Worm (Caenorhabditis elegans) whole organism, early embryonic: ENCODE measurements around the gene fbxa-105.

Experiments used
- B0310.2 ChIP-seq: sonication (generic microtip); optimal IDR thresholded peaks from 2 replicates; lab custom pipeline; 2016; ENCODE audit warnings: mild to moderate bottlenecking, missing genetic modification characterization, missing compliant biosample characterization
- aly-1 ChIP-seq: sonication (generic microtip); optimal IDR thresholded peaks from 2 replicates; lab custom pipeline; 2016; ENCODE audit warnings: missing genetic modification characterization, missing compliant biosample characterization
- ama-1 ChIP-seq: fragments of 150-350 bp; optimal IDR thresholded peaks from 2 replicates; lab custom pipeline; 2014
- ceh-13 ChIP-seq: fragments of 200-800 bp; sonication (Bioruptor generic); optimal IDR thresholded peaks from 2 replicates; lab custom pipeline; 2018; ENCODE audit warnings: mild to moderate bottlenecking, missing genetic modification characterization, missing compliant biosample characterization
- ceh-36 ChIP-seq: sonication (generic microtip); optimal IDR thresholded peaks from 2 replicates; lab custom pipeline; 2016; ENCODE audit warnings: missing genetic modification characterization, inconsistent platforms, missing compliant biosample characterization
- ets-7 ChIP-seq: sonication (generic microtip); optimal IDR thresholded peaks from 2 replicates; lab custom pipeline; 2016; ENCODE audit warnings: missing genotype, missing genetic modification characterization, missing compliant biosample characterization
- hmbx-1 ChIP-seq: sonication (generic microtip); optimal IDR thresholded peaks from 2 replicates; lab custom pipeline; 2016; ENCODE audit warnings: mild to moderate bottlenecking, missing genetic modification characterization, missing compliant biosample characterization
- hnd-1 ChIP-seq: sonication (generic microtip); optimal IDR thresholded peaks from 2 replicates; lab custom pipeline; 2016; ENCODE audit warnings: missing genetic modification characterization, missing compliant biosample characterization
- scrt-1 ChIP-seq: fragments of 200-800 bp; sonication (Bioruptor generic); IDR thresholded peaks from 2 replicates; pipeline ENCODE4 v1.3.6; 2022; ENCODE audit warnings: missing genetic modification characterization, missing compliant biosample characterization

DNA sequence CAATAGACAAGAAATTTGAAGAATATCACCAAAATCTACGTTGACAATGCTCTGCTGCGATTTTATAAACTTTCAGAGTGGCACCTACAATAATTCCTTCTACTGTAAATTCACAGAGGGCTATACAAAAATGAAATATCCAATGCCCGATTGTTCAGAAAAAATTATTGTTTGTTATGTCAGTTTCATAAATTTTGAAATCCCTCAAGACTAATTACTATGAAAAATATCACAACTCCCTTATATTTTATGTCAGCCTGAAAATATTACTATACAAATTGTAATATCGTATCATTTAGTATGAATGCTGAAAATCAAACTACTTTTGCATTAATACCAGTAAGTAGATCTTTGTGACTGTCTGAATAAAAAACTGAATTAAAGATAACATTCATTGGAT is 8.8 kb upstream of the fbxa-105 start, which contains the start of gene srx-60:
- TF ChIP-seq hmbx-1 (no peak), ama-1 (no peak), ceh-36 (tag; lab: Kevin White, UChicago) (no peak), hnd-1 (tag; lab: Kevin White, UChicago) (no peak), scrt-1 (GFP tag; lab: Robert Waterston, UW) (no peak), ceh-13 (GFP tag; lab: Kevin White, UChicago) (no peak), aly-1 (tag; lab: Kevin White, UChicago) (no peak), B0310.2 (tag; lab: Kevin White, UChicago) (no peak), ets-7 (tag; lab: Kevin White, UChicago) (no peak)
